Worm (Caenorhabditis elegans) whole organism, late embryonic: Measurements from ENCODE around the gene dnj-10.

Source experiments
- C08G9.2 ChIP-seq: sonication (generic microtip); optimal IDR thresholded peaks from 2 replicates; lab custom pipeline; 2016; ENCODE audit warnings: mild to moderate bottlenecking, missing genetic modification characterization, moderate library complexity, missing compliant biosample characterization
- C38D4.7 ChIP-seq: fragments of 200-800 bp; sonication (Bioruptor generic); optimal IDR thresholded peaks from 2 replicates; lab custom pipeline; 2018; ENCODE audit warnings: mild to moderate bottlenecking, missing genetic modification characterization, moderate library complexity, missing compliant biosample characterization
- F13H6.1 ChIP-seq: sonication (generic microtip); optimal IDR thresholded peaks from 2 replicates; lab custom pipeline; 2016; ENCODE audit warnings: missing genetic modification characterization, missing compliant biosample characterization
- K02D7.2 ChIP-seq: sonication (generic microtip); optimal IDR thresholded peaks from 2 replicates; lab custom pipeline; 2017; ENCODE audit warnings: mild to moderate bottlenecking, missing genetic modification characterization, missing compliant biosample characterization
- K09A11.1 ChIP-seq: sonication (generic microtip); optimal IDR thresholded peaks from 2 replicates; lab custom pipeline; 2017; ENCODE audit warnings: antibody characterized with exemption, mild to moderate bottlenecking, missing genetic modification characterization, missing compliant biosample characterization; ENCODE audit not compliant: insufficient read depth
- T23F11.4 ChIP-seq: fragments of 200-800 bp; sonication (Bioruptor generic); optimal IDR thresholded peaks from 2 replicates; lab custom pipeline; 2018; ENCODE audit warnings: mild to moderate bottlenecking, missing genetic modification characterization, missing compliant biosample characterization
- Y22D7AL.16 ChIP-seq: sonication (generic microtip); optimal IDR thresholded peaks from 2 replicates; lab custom pipeline; 2016; ENCODE audit warnings: missing genetic modification characterization, missing compliant biosample characterization
- ahr-1 ChIP-seq: sonication (generic microtip); optimal IDR thresholded peaks from 2 replicates; lab custom pipeline; 2016; ENCODE audit warnings: missing genetic modification characterization, missing compliant biosample characterization
- ama-1 ChIP-seq: fragments of 150-350 bp; optimal IDR thresholded peaks from 2 replicates; lab custom pipeline; 2014
- ceh-18 ChIP-seq: sonication (generic microtip); optimal IDR thresholded peaks from 2 replicates; lab custom pipeline; 2016; ENCODE audit warnings: missing genetic modification characterization, missing compliant biosample characterization
- ceh-19 ChIP-seq: fragments of 200-800 bp; sonication (Bioruptor generic); optimal IDR thresholded peaks from 2 replicates; lab custom pipeline; 2018; ENCODE audit warnings: mild to moderate bottlenecking, missing genetic modification characterization, missing compliant biosample characterization
- ceh-22 ChIP-seq: sonication (generic microtip); optimal IDR thresholded peaks from 2 replicates; lab custom pipeline; 2017; ENCODE audit warnings: missing biosample characterization, missing genetic modification characterization
- ceh-24 ChIP-seq: sonication (generic microtip); optimal IDR thresholded peaks from 2 replicates; lab custom pipeline; 2016; ENCODE audit warnings: mild to moderate bottlenecking, missing genetic modification characterization, missing compliant biosample characterization
- ceh-45 ChIP-seq: fragments of 200-800 bp; sonication (Bioruptor generic); IDR thresholded peaks from 2 replicates; pipeline ENCODE4 v1.3.6; 2022; ENCODE audit warnings: missing genetic modification reagents, missing genetic modification characterization, missing compliant biosample characterization
- ceh-48 ChIP-seq: sonication (generic microtip); optimal IDR thresholded peaks from 2 replicates; lab custom pipeline; 2016; ENCODE audit warnings: missing genetic modification characterization, inconsistent platforms, missing compliant biosample characterization
- ceh-6 ChIP-seq: fragments of 200-800 bp; sonication (Bioruptor generic); optimal IDR thresholded peaks from 2 replicates; lab custom pipeline; 2018; ENCODE audit warnings: mild to moderate bottlenecking, missing genetic modification characterization, missing compliant biosample characterization
- ceh-9 ChIP-seq: sonication (generic microtip); optimal IDR thresholded peaks from 2 replicates; lab custom pipeline; 2016; ENCODE audit warnings: mild to moderate bottlenecking, missing genetic modification characterization, inconsistent platforms, missing compliant biosample characterization
- che-1 ChIP-seq: sonication (generic microtip); optimal IDR thresholded peaks from 2 replicates; lab custom pipeline; 2016; ENCODE audit warnings: mild to moderate bottlenecking, missing genetic modification characterization, missing compliant biosample characterization
- dmd-4 ChIP-seq: sonication (generic microtip); optimal IDR thresholded peaks from 2 replicates; lab custom pipeline; 2016; ENCODE audit warnings: borderline replicate concordance, missing genetic modification characterization, missing compliant biosample characterization
- dve-1 ChIP-seq: sonication (generic microtip); optimal IDR thresholded peaks from 2 replicates; lab custom pipeline; 2017; ENCODE audit warnings: antibody characterized with exemption, mild to moderate bottlenecking, missing genetic modification characterization, missing compliant biosample characterization
- elt-4 ChIP-seq: sonication (generic microtip); optimal IDR thresholded peaks from 2 replicates; lab custom pipeline; 2016; ENCODE audit warnings: missing genetic modification characterization, missing compliant biosample characterization
- eyg-1 ChIP-seq: sonication (generic microtip); optimal IDR thresholded peaks from 2 replicates; lab custom pipeline; 2016; ENCODE audit warnings: missing genotype, missing genetic modification characterization, missing compliant biosample characterization
- fkh-10 ChIP-seq: fragments of 150-350 bp; optimal IDR thresholded peaks from 2 replicates; lab custom pipeline; 2014; ENCODE audit warnings: missing biosample characterization, missing genetic modification reagents, missing genetic modification characterization
- fkh-6 ChIP-seq: sonication (generic microtip); optimal IDR thresholded peaks from 2 replicates; lab custom pipeline; 2016; ENCODE audit warnings: missing genetic modification characterization, missing compliant biosample characterization
- gmeb-2 ChIP-seq: sonication (generic microtip); optimal IDR thresholded peaks from 2 replicates; lab custom pipeline; 2016; ENCODE audit warnings: missing genetic modification characterization, inconsistent platforms, missing compliant biosample characterization
- hlh-13 ChIP-seq: fragments of 200-800 bp; sonication (Bioruptor generic); optimal IDR thresholded peaks from 2 replicates; lab custom pipeline; 2018; ENCODE audit warnings: mild to moderate bottlenecking, missing genetic modification characterization, missing compliant biosample characterization
- hlh-15 ChIP-seq: sonication (generic microtip); optimal IDR thresholded peaks from 2 replicates; lab custom pipeline; 2016; ENCODE audit warnings: missing genetic modification characterization, missing compliant biosample characterization
- hlh-30 ChIP-seq: sonication (generic microtip); optimal IDR thresholded peaks from 2 replicates; lab custom pipeline; 2017; ENCODE audit warnings: antibody characterized with exemption, missing genetic modification characterization, missing compliant biosample characterization; ENCODE audit not compliant: insufficient read depth
- hlh-6 ChIP-seq: sonication (generic microtip); optimal IDR thresholded peaks from 2 replicates; lab custom pipeline; 2016; ENCODE audit warnings: missing genotype, missing genetic modification characterization, missing compliant biosample characterization
- hlh-8 ChIP-seq: sonication (generic microtip); optimal IDR thresholded peaks from 2 replicates; lab custom pipeline; 2016; ENCODE audit warnings: missing genotype, missing genetic modification characterization, missing compliant biosample characterization
- lim-6 ChIP-seq: sonication (generic microtip); optimal IDR thresholded peaks from 2 replicates; lab custom pipeline; 2016; ENCODE audit warnings: missing genetic modification characterization, missing compliant biosample characterization
- mec-3 ChIP-seq: sonication (generic microtip); optimal IDR thresholded peaks from 2 replicates; lab custom pipeline; 2016; ENCODE audit warnings: borderline replicate concordance, missing genetic modification characterization, missing compliant biosample characterization
- nfya-1 ChIP-seq: sonication (generic microtip); optimal IDR thresholded peaks from 2 replicates; lab custom pipeline; 2017; ENCODE audit warnings: missing genetic modification characterization, mild to moderate bottlenecking, missing compliant biosample characterization, antibody characterized with exemption, moderate library complexity
- nhr-232 ChIP-seq: sonication (generic microtip); optimal IDR thresholded peaks from 2 replicates; lab custom pipeline; 2016; ENCODE audit warnings: missing genetic modification characterization, missing compliant biosample characterization
- odd-2 ChIP-seq: sonication (generic microtip); optimal IDR thresholded peaks from 2 replicates; lab custom pipeline; 2017; ENCODE audit warnings: antibody characterized with exemption, mild to moderate bottlenecking, missing genetic modification characterization, missing compliant biosample characterization
- pat-9 ChIP-seq: fragments of 200-800 bp; sonication (Bioruptor generic); optimal IDR thresholded peaks from 2 replicates; lab custom pipeline; 2018; ENCODE audit warnings: mild to moderate bottlenecking, missing genetic modification characterization, moderate library complexity, missing compliant biosample characterization
- pha-4 ChIP-seq: fragments of 150-350 bp; optimal IDR thresholded peaks from 2 replicates; lab custom pipeline; 2018; ENCODE audit warnings: missing biosample characterization, missing genetic modification reagents, missing genetic modification characterization
- pros-1 ChIP-seq: fragments of 150-350 bp; optimal IDR thresholded peaks from 2 replicates; lab custom pipeline; 2014; ENCODE audit warnings: missing biosample characterization, missing genetic modification reagents, missing genetic modification characterization
- ref-2 ChIP-seq: sonication (generic microtip); optimal IDR thresholded peaks from 2 replicates; lab custom pipeline; 2016; ENCODE audit warnings: missing genetic modification characterization, missing compliant biosample characterization
- rnt-1 ChIP-seq: sonication (generic microtip); optimal IDR thresholded peaks from 2 replicates; lab custom pipeline; 2016; ENCODE audit warnings: missing genetic modification characterization, missing compliant biosample characterization
- sdc-2 ChIP-seq: sonication (generic microtip); optimal IDR thresholded peaks from 2 replicates; lab custom pipeline; 2016; ENCODE audit warnings: missing genotype, missing genetic modification characterization, missing compliant biosample characterization
- sox-2 ChIP-seq: fragments of 200-800 bp; sonication (Bioruptor generic); IDR thresholded peaks from 2 replicates; pipeline ENCODE4 v1.3.6; 2022; ENCODE audit warnings: missing genetic modification reagents, missing genetic modification characterization, missing compliant biosample characterization
- tbx-2 ChIP-seq: sonication (generic microtip); optimal IDR thresholded peaks from 2 replicates; lab custom pipeline; 2016; ENCODE audit warnings: missing genetic modification characterization, missing compliant biosample characterization
- tbx-7 ChIP-seq: sonication (generic microtip); optimal IDR thresholded peaks from 2 replicates; lab custom pipeline; 2016; ENCODE audit warnings: missing genotype, missing genetic modification characterization, missing compliant biosample characterization
- unc-3 ChIP-seq, 2 experiments: fragments of 200-800 bp in 1 of 2; sonication (Bioruptor generic) in 1 of 2; sonication (generic microtip) in 1 of 2; conservative IDR thresholded peaks in 1 of 2; optimal IDR thresholded peaks in 1 of 2; 2 replicates each; pipeline versions ENCODE4 v1.3.6 to Lab custom; 2016 to 2022; ENCODE audit warnings: missing compliant biosample characterization in 2 of 2, missing genetic modification characterization in 2 of 2, missing genetic modification reagents in 1 of 2
- unc-55 ChIP-seq: sonication (generic microtip); optimal IDR thresholded peaks from 2 replicates; lab custom pipeline; 2017; ENCODE audit warnings: missing biosample characterization, missing genetic modification reagents, missing genetic modification characterization
- zip-5 ChIP-seq: sonication (generic microtip); optimal IDR thresholded peaks from 2 replicates; lab custom pipeline; 2016; ENCODE audit warnings: missing genetic modification characterization, missing compliant biosample characterization

dnj-10 gene

ce11 chrIII:8674980-8675485 is 44.1 kb downstream of the dnj-10 start, which contains the start of gene pgl-2:
Gene pgl-2 (minus strand): TSS chrIII:8675435.
- TF ChIP-seq C08G9.2 (no peak), ceh-6 (GFP tag; lab: Kevin White, UChicago) (no peak), ceh-18 (tag; lab: Kevin White, UChicago) (no peak), pha-4 (tag; lab: Kevin White, UChicago) (no peak), tbx-2 (no peak), ceh-22 (tag; lab: Kevin White, UChicago) (no peak), odd-2 (tag; lab: Kevin White, UChicago) (no peak), ref-2 (tag; lab: Kevin White, UChicago) (no peak), T23F11.4 (GFP tag; lab: Kevin White, UChicago) (no peak), nhr-232 (tag; lab: Kevin White, UChicago) (no peak), gmeb-2 (tag; lab: Kevin White, UChicago) (no peak), ceh-19 (GFP tag; lab: Kevin White, UChicago) (no peak), ceh-48 (tag; lab: Kevin White, UChicago) (no peak), dmd-4 (tag; lab: Kevin White, UChicago) (no peak), ahr-1 (tag; lab: Kevin White, UChicago) (no peak), unc-55 (GFP tag; lab: Kevin White, UChicago) (no peak)

ce11 chrIII:8678371-8678770 is 47.4 kb downstream of the dnj-10 start:
- peak; percentile 81 for TF ChIP-seq nfya-1 (tag; lab: Kevin White, UChicago)
- peak; percentile 84 for TF ChIP-seq ahr-1 (tag; lab: Kevin White, UChicago)
- TF ChIP-seq fkh-10 (GFP tag; lab: Kevin White, UChicago), result peak; percentile 42
- peak; percentile 85 for TF ChIP-seq F13H6.1 (tag; lab: Kevin White, UChicago)
- TF ChIP-seq ceh-19 (GFP tag; lab: Kevin White, UChicago), result peak; percentile 95
- peak; percentile 94 for TF ChIP-seq fkh-6 (tag; lab: Kevin White, UChicago)
- peak; percentile 83 for TF ChIP-seq ceh-9 (tag; lab: Kevin White, UChicago)
- TF ChIP-seq tbx-7 (tag; lab: Kevin White, UChicago), result peak; percentile 62
- TF ChIP-seq lim-6 (tag; lab: Kevin White, UChicago), result peak; percentile 85
- TF ChIP-seq elt-4, result peak; percentile 63
- TF ChIP-seq sox-2 (GFP tag; lab: Robert Waterston, UW), result peak; percentile 86
- TF ChIP-seq sdc-2, result peak; percentile 86
- peak; percentile 37 for TF ChIP-seq pros-1
- TF ChIP-seq nhr-232 (tag; lab: Kevin White, UChicago), result peak; percentile 86
- peak; percentile 87 for TF ChIP-seq dve-1 (tag; lab: Kevin White, UChicago)
- peak; percentile 94 for TF ChIP-seq T23F11.4 (GFP tag; lab: Kevin White, UChicago)
- peak; percentile 94 for TF ChIP-seq che-1 (tag; lab: Kevin White, UChicago)
- TF ChIP-seq ama-1 (lab: Kevin White, UChicago), result no peak
- peak; percentile 92 for TF ChIP-seq hlh-15
- TF ChIP-seq C38D4.7, result peak; percentile 91
- TF ChIP-seq hlh-13 (GFP tag; lab: Kevin White, UChicago), result peak; percentile 95
- TF ChIP-seq K02D7.2 (tag; lab: Kevin White, UChicago), result peak; percentile 93
- peak; percentile 84 for TF ChIP-seq rnt-1 (tag; lab: Kevin White, UChicago)
- peak; percentile 94 for TF ChIP-seq unc-3 (GFP tag; conservative IDR thresholded peaks at IDR 0.05; lab: Robert Waterston, UW)
- TF ChIP-seq unc-3 (tag; optimal IDR thresholded peaks at IDR 0.05; lab: Kevin White, UChicago), result peak; percentile 89
- peak; percentile 97 for TF ChIP-seq eyg-1
- TF ChIP-seq mec-3 (tag; lab: Kevin White, UChicago), result peak; percentile 90
- TF ChIP-seq Y22D7AL.16 (tag; lab: Kevin White, UChicago), result peak; percentile 90
- peak; percentile 91 for TF ChIP-seq ceh-45 (GFP tag; lab: Robert Waterston, UW)
- peak; percentile 91 for TF ChIP-seq dmd-4 (tag; lab: Kevin White, UChicago)
- peak; percentile 93 for TF ChIP-seq pat-9 (tag; lab: Kevin White, UChicago)
- TF ChIP-seq K09A11.1, result peak; percentile 91
- peak; percentile 84 for TF ChIP-seq ceh-48 (tag; lab: Kevin White, UChicago)
- TF ChIP-seq zip-5 (tag; lab: Kevin White, UChicago), result peak; percentile 88
- TF ChIP-seq ceh-22 (tag; lab: Kevin White, UChicago), result no peak
- TF ChIP-seq ceh-24, result peak; percentile 81
- peak; percentile 93 for TF ChIP-seq ref-2 (tag; lab: Kevin White, UChicago)
- peak; percentile 77 for TF ChIP-seq hlh-8 (tag; lab: Kevin White, UChicago)
- TF ChIP-seq hlh-6, result peak; percentile 97
- TF ChIP-seq hlh-30 (tag; lab: Kevin White, UChicago), result peak; percentile 80
- no peak for TF ChIP-seq pha-4 (tag; lab: Kevin White, UChicago)
- TF ChIP-seq tbx-2, result peak; percentile 92
